Fruit fly (Drosophila melanogaster) whole organism, wandering third instar larva: ENCODE data around the gene CG6656.

ENCODE experiments used
- Abd-B ChIP-seq: fragments of >200 bp; optimal IDR thresholded peaks from 2 replicates; lab custom pipeline; 2017; ENCODE audit warnings: missing biosample characterization, missing genetic modification characterization
- Dif ChIP-seq: fragments of 200-275, 200-300 bp; sonication (Bioruptor generic); optimal IDR thresholded peaks from 2 replicates; lab custom pipeline; 2018; ENCODE audit warnings: missing biosample characterization, missing genetic modification characterization; ENCODE audit not compliant: partially characterized antibody
- Hr78 ChIP-seq: fragments of >200 bp; optimal IDR thresholded peaks from 2 replicates; lab custom pipeline; 2017; ENCODE audit warnings: missing biosample characterization, missing genetic modification characterization
- Sp1 ChIP-seq: fragments of 200-800 bp; sonication (Bioruptor generic); optimal IDR thresholded peaks from 3 replicates; lab custom pipeline; 2019; ENCODE audit warnings: missing biosample characterization, mild to moderate bottlenecking, missing genetic modification characterization, moderate library complexity
- br ChIP-seq: fragments of 200-800 bp; sonication (Bioruptor generic); optimal IDR thresholded peaks from 2 replicates; lab custom pipeline; 2016; ENCODE audit warnings: missing biosample characterization, missing genetic modification characterization
- foxo ChIP-seq, 2 experiments: fragments of 200-800 bp; sonication (Bioruptor generic); optimal IDR thresholded peaks; 2 replicates in 1 of 2; 3 replicates in 1 of 2; lab custom pipeline; 2016 to 2017; ENCODE audit warnings: missing biosample characterization in 2 of 2, missing genetic modification characterization in 2 of 2
- h ChIP-seq: fragments of 200-800 bp; sonication (Bioruptor generic); optimal IDR thresholded peaks from 3 replicates; lab custom pipeline; 2016; ENCODE audit warnings: missing biosample characterization, mild to moderate bottlenecking, missing genetic modification characterization
- jim ChIP-seq: fragments of 175-275, 200-325 bp; sonication (Bioruptor generic); optimal IDR thresholded peaks from 2 replicates; lab custom pipeline; 2016; ENCODE audit warnings: missing biosample characterization, mild to moderate bottlenecking, missing genetic modification characterization
- lola ChIP-seq: fragments of >200 bp; optimal IDR thresholded peaks from 2 replicates; lab custom pipeline; 2017; ENCODE audit warnings: missing biosample characterization, missing genetic modification characterization
- psq ChIP-seq: fragments of 200-800 bp; sonication (Bioruptor generic); optimal IDR thresholded peaks from 3 replicates; lab custom pipeline; 2017; ENCODE audit warnings: missing biosample characterization, mild to moderate bottlenecking, missing genetic modification characterization, moderate library complexity
- rgr ChIP-seq: fragments of 200-800 bp; sonication (Bioruptor generic); optimal IDR thresholded peaks from 3 replicates; lab custom pipeline; 2016; ENCODE audit warnings: missing biosample characterization, mild to moderate bottlenecking, missing genetic modification characterization
- tai ChIP-seq: sonication (Bioruptor generic); optimal IDR thresholded peaks from 2 replicates; lab custom pipeline; 2016; ENCODE audit warnings: missing biosample characterization, missing genetic modification characterization
- woc ChIP-seq: sonication (Bioruptor generic); optimal IDR thresholded peaks from 2 replicates; lab custom pipeline; 2016; ENCODE audit warnings: missing biosample characterization, mild to moderate bottlenecking, missing genetic modification characterization

DNA sequence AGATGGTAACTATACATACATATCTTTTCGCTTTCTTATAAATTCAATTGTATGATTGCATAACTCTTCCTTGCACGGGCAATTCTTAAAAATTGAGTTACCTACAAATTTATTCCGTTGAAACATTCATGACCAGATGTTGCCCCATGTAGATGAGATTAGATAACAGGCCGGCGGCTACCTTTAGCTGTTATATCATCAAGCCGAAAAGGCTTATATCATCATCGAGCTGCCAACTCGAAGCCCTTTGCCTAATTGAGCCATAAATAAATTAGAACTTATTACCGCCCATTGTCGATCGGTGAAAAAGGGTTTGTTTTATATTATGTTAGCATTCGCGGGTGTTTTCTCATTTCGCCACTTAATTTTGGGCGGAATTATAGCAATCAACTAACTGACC, 34.7 kb upstream of the CG6656 start:
- no peak for TF ChIP-seq Sp1 (GFP tag; lab: Kevin White, UChicago)
- TF ChIP-seq Abd-B (GFP tag; lab: Kevin White, UChicago) = no peak
- no peak for TF ChIP-seq foxo (GFP tag; optimal IDR thresholded peaks at IDR 0.05; lab: Kevin White, UChicago)
- no peak for TF ChIP-seq psq (GFP tag; lab: Kevin White, UChicago)
- no peak for TF ChIP-seq br (GFP tag; lab: Kevin White, UChicago)
- TF ChIP-seq lola = no peak
- no peak for TF ChIP-seq tai (GFP tag; lab: Kevin White, UChicago)
- no peak for TF ChIP-seq woc (GFP tag; lab: Kevin White, UChicago)
- no peak for TF ChIP-seq Hr78 (GFP tag; lab: Kevin White, UChicago)
- no peak for TF ChIP-seq jim (GFP tag; lab: Kevin White, UChicago)
- TF ChIP-seq rgr (GFP tag; lab: Kevin White, UChicago) = no peak
- no peak for TF ChIP-seq Dif (GFP tag; lab: Kevin White, UChicago)
- TF ChIP-seq h = no peak
